Worm (Caenorhabditis elegans): ENCODE results near the gene fbxb-50.
A peak's percentile ranks its signal among the peaks of the same experiment; 100 is the strongest.
"Not testable (repeated sequence)": the region's sequence is repeated elsewhere in the genome, so short reads cannot be mapped to it uniquely, and the experiment has no call there.

The fbxb-50 gene

ce11 chrII:1521956-1522355 lies 34.3 kb upstream of the fbxb-50 start:
- no peak for TF ChIP-seq elt-1 (tag; optimal IDR thresholded peaks at IDR 0.05; ENCODE audit: borderline replicate concordance, insufficient read depth)

- TF ChIP-seq M03D4.4 (tag; optimal IDR thresholded peaks at IDR 0.05) (no peak), unc-39 (tag; optimal IDR thresholded peaks at IDR 0.05) (no peak), flh-1 (GFP tag; optimal IDR thresholded peaks at IDR 0.05) (no peak), mab-5 (tag; optimal IDR thresholded peaks at IDR 0.05) (no peak), ceh-39 (tag; optimal IDR thresholded peaks at IDR 0.05) (no peak), hlh-1 (tag; optimal IDR thresholded peaks at IDR 0.05) (no peak), nhr-12 (tag; optimal IDR thresholded peaks at IDR 0.05) (no peak), blmp-1 (tag; optimal IDR thresholded peaks at IDR 0.05) (no peak), nhr-76 (tag; optimal IDR thresholded peaks at IDR 0.05) (no peak)
Observed at ce11 chrII:1525498-1525897, 30.7 kb upstream of the fbxb-50 start, which contains the start of gene Y51H7BR.7. TSS of gene Y51H7BR.7 (minus strand) at chrII:1525598.

ce11 chrII:1529057-1529456 lies 27.2 kb upstream of the fbxb-50 start, which contains the start of gene Y51H7BR.4:
TSS of gene Y51H7BR.4 (plus strand) at chrII:1529357.
- no peak for TF ChIP-seq snpc-4 (tag; optimal IDR thresholded peaks at IDR 0.05)
- no peak for TF ChIP-seq drap-1 (GFP tag; optimal IDR thresholded peaks at IDR 0.05)
- TF ChIP-seq elt-3 (tag; optimal IDR thresholded peaks at IDR 0.05), result no peak
- TF ChIP-seq nhr-12 (tag; optimal IDR thresholded peaks at IDR 0.05), result no peak
- no peak for TF ChIP-seq tbx-8 (GFP tag; optimal IDR thresholded peaks at IDR 0.05)
- TF ChIP-seq unc-62 (GFP tag; optimal IDR thresholded peaks at IDR 0.05), result no peak
- no peak for TF ChIP-seq flh-1 (GFP tag; optimal IDR thresholded peaks at IDR 0.05)
- no peak for TF ChIP-seq ceh-43 (GFP tag; optimal IDR thresholded peaks at IDR 0.05)
- TF ChIP-seq sptf-1 (tag; optimal IDR thresholded peaks at IDR 0.05), result no peak
- TF ChIP-seq blmp-1 (tag; optimal IDR thresholded peaks at IDR 0.05), result no peak
- no peak for TF ChIP-seq elt-1 (tag; optimal IDR thresholded peaks at IDR 0.05; ENCODE audit: borderline replicate concordance, insufficient read depth)
- TF ChIP-seq ztf-11 (tag; optimal IDR thresholded peaks at IDR 0.05), result no peak
- no peak for TF ChIP-seq ham-2 (GFP tag; optimal IDR thresholded peaks at IDR 0.05)
- no peak for TF ChIP-seq pha-4 (tag; optimal IDR thresholded peaks at IDR 0.05)

- TF ChIP-seq cnd-1 (tag; optimal IDR thresholded peaks at IDR 0.05), result peak; percentile 51
- TF ChIP-seq snpc-4 (tag; optimal IDR thresholded peaks at IDR 0.05), result no peak
Observed at ce11 chrII:1535931-1536330, 20.3 kb upstream of the fbxb-50 start, which contains the start of gene fbxb-43. TSS of gene fbxb-43 (plus strand) at chrII:1536231.

ce11 chrII:1537321-1537720 lies 18.9 kb upstream of the fbxb-50 start, which contains the start of gene fbxb-42:
TSS of gene fbxb-42 (plus strand) at chrII:1537621.
- peak; percentile 48 for TF ChIP-seq cnd-1 (tag; optimal IDR thresholded peaks at IDR 0.05)
- TF ChIP-seq elt-1 (tag; optimal IDR thresholded peaks at IDR 0.05; ENCODE audit: borderline replicate concordance, insufficient read depth), result no peak

- TF ChIP-seq cnd-1 (tag; optimal IDR thresholded peaks at IDR 0.05) (peak; percentile 34), ceh-43 (GFP tag; optimal IDR thresholded peaks at IDR 0.05) (no peak)
Observed at ce11 chrII:1538589-1538988, 17.7 kb upstream of the fbxb-50 start, which contains the start of gene fbxb-44. TSS of gene fbxb-44 (plus strand) at chrII:1538889.

- not testable (repeated sequence) for TF ChIP-seq nhr-76 (tag; optimal IDR thresholded peaks at IDR 0.05); mls-2 (tag; optimal IDR thresholded peaks at IDR 0.05); flh-1 (GFP tag; optimal IDR thresholded peaks at IDR 0.05)
Observed at ce11 chrII:1540628-1541027, 15.6 kb upstream of the fbxb-50 start, which contains the start of gene poml-4. TSS of gene poml-4 (plus strand) at chrII:1540928.

- not testable (repeated sequence) for TF ChIP-seq nhr-12 (tag; optimal IDR thresholded peaks at IDR 0.05); blmp-1 (tag; optimal IDR thresholded peaks at IDR 0.05); ceh-83 (GFP tag; optimal IDR thresholded peaks at IDR 0.05)
Observed at ce11 chrII:1543182-1543581, 13.1 kb upstream of the fbxb-50 start, which contains the start of gene K05F6.4. TSS of gene K05F6.4 (plus strand) at chrII:1543482.

ce11 chrII:1545625-1546024 lies 10.6 kb upstream of the fbxb-50 start, which contains the start of gene K05F6.12:
TSS of gene K05F6.12 (plus strand) at chrII:1545925.
- TF ChIP-seq ham-2 (GFP tag; optimal IDR thresholded peaks at IDR 0.05) (no peak), bed-3 (GFP tag; optimal IDR thresholded peaks at IDR 0.05) (no peak), hlh-1 (tag; optimal IDR thresholded peaks at IDR 0.05) (no peak), sem-2 (GFP tag; optimal IDR thresholded peaks at IDR 0.05) (no peak)

All from whole organism, mixed stage, embryonic.